Worm (Caenorhabditis elegans): ENCODE results near the gene eif-3.K.

- TF ChIP-seq tbx-2 (tag; optimal IDR thresholded peaks at IDR 0.05) (no peak), zag-1 (tag; optimal IDR thresholded peaks at IDR 0.05) (no peak), unc-62 (GFP tag; optimal IDR thresholded peaks at IDR 0.05) (no peak), lin-15B (tag; optimal IDR thresholded peaks at IDR 0.05) (no peak), nhr-25 (tag; optimal IDR thresholded peaks at IDR 0.05) (no peak), elt-3 (tag; optimal IDR thresholded peaks at IDR 0.05) (no peak), nhr-76 (tag; optimal IDR thresholded peaks at IDR 0.05) (no peak), lin-39 (tag; optimal IDR thresholded peaks at IDR 0.05) (no peak), ceh-82 (tag; optimal IDR thresholded peaks at IDR 0.05) (no peak), fos-1 (tag; optimal IDR thresholded peaks at IDR 0.05) (no peak), fkh-10 (GFP tag; optimal IDR thresholded peaks at IDR 0.05) (no peak), nhr-11 (tag; optimal IDR thresholded peaks at IDR 0.05) (no peak)
These were observed 32.1 kb upstream of the eif-3.K start for ce11 chrV:12921680-12922079.
